Fruit fly (Drosophila melanogaster) whole organism, wandering third instar larva: ENCODE measurements around the gene Cks30A.

Experiments
- Dfd ChIP-seq: fragments of >200 bp; optimal IDR thresholded peaks from 2 replicates; lab custom pipeline; 2017; ENCODE audit warnings: missing biosample characterization, missing genetic modification characterization
- sage ChIP-seq: fragments of 200-800 bp; sonication (Bioruptor generic); optimal IDR thresholded peaks from 2 replicates; lab custom pipeline; 2016; ENCODE audit warnings: missing biosample characterization, mild to moderate bottlenecking, missing genetic modification characterization
- usp ChIP-seq: fragments of >200 bp; optimal IDR thresholded peaks from 2 replicates; lab custom pipeline; 2017; ENCODE audit warnings: missing biosample characterization, missing genetic modification characterization

Gene Cks30A

dm6 chr2L:9369724-9370123 lies 39.2 kb downstream of the Cks30A start:
- no peak for TF ChIP-seq usp (GFP tag; lab: Kevin White, UChicago)
- TF ChIP-seq Dfd: peak; percentile 62

DNA sequence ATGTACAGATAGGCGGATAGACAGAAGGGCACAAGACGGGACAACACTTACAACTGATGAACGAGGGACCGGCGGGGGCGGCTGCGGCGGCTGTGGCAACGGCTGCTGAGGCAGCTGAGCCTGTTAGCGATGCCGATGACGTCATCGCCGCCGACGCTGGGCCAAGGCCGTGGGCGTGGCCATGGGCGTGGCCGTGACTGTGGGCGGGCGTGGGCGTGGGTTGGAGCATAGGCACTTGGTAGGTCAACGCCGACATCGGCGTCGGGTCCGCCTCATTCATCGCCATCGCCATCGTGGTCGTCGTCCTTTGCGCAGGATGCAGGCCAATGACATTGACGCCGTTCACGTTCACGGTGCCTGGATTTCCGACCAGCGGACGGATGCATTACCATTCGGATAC lies 47.2 kb downstream of the Cks30A start:
- no peak for TF ChIP-seq sage (GFP tag; lab: Kevin White, UChicago)
- peak; percentile 1 for TF ChIP-seq Dfd
